Worm (Caenorhabditis elegans) whole organism, L3 larva: ENCODE measurements around the gene F46H5.3.

Experiments used
- R02D3.7 ChIP-seq: fragments of 150-350 bp; optimal IDR thresholded peaks from 2 replicates; lab custom pipeline; 2014; ENCODE audit warnings: missing biosample characterization, missing genetic modification characterization
- ama-1 ChIP-seq: fragments of 150-350 bp; optimal IDR thresholded peaks from 2 replicates; lab custom pipeline; 2018
- ceh-82 ChIP-seq: fragments of 150-350 bp; optimal IDR thresholded peaks from 2 replicates; lab custom pipeline; 2014; ENCODE audit warnings: missing biosample characterization, missing genetic modification characterization
- elt-3 ChIP-seq, 3 experiments: fragments of 150-350 bp in 1 of 3; sonication (generic microtip) in 2 of 3; optimal IDR thresholded peaks; 2 replicates in 2 of 3; 4 replicates in 1 of 3; lab custom pipeline; 2014 to 2017; ENCODE audit warnings: missing biosample characterization in 3 of 3, missing genetic modification characterization in 3 of 3
- fkh-10 ChIP-seq: sonication (generic microtip); optimal IDR thresholded peaks from 2 replicates; lab custom pipeline; 2017; ENCODE audit warnings: missing biosample characterization, missing genetic modification reagents, missing genetic modification characterization
- jun-1 ChIP-seq: fragments of 150-350 bp; optimal IDR thresholded peaks from 2 replicates; lab custom pipeline; 2014; ENCODE audit warnings: missing biosample characterization, missing genetic modification reagents, missing genetic modification characterization
- nhr-23 ChIP-seq: fragments of 150-350 bp; optimal IDR thresholded peaks from 2 replicates; lab custom pipeline; 2014; ENCODE audit warnings: missing biosample characterization, missing genetic modification reagents, missing genetic modification characterization
- nhr-237 ChIP-seq: fragments of 150-350 bp; optimal IDR thresholded peaks from 2 replicates; lab custom pipeline; 2014; ENCODE audit warnings: missing biosample characterization, missing genetic modification characterization
- nhr-25 ChIP-seq: sonication (generic microtip); optimal IDR thresholded peaks from 2 replicates; lab custom pipeline; 2017; ENCODE audit warnings: missing biosample characterization, missing genetic modification characterization
- pha-4 ChIP-seq: fragments of 150-350 bp; optimal IDR thresholded peaks from 2 replicates; lab custom pipeline; 2014; ENCODE audit warnings: missing biosample characterization, missing genetic modification reagents, missing genetic modification characterization
- ztf-11 ChIP-seq: fragments of 150-350 bp; optimal IDR thresholded peaks from 2 replicates; lab custom pipeline; 2014; ENCODE audit warnings: missing biosample characterization, missing genetic modification characterization

DNA sequence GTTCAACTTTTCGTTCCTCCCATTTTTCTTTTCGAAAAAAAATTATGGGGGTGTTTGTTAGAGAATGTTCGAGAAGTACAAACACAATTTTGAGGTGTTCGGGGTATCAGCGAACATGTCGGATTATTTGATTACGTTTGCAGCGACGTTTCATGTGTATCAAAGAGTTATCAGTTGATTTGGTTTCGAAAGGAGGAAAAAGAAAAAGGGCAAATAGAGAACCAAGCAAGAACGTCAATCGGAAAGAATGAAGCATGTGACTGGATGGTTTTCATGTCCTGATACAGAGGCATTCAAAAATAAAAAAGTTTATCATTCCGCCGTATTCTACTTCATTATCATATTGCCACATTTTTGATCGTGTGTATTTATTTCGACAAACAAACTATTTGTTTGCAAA, 6.3 kb upstream of the F46H5.3 start:
- TF ChIP-seq R02D3.7 (no peak), nhr-237 (tag; lab: Kevin White, UChicago) (no peak), fkh-10 (GFP tag; lab: Kevin White, UChicago) (no peak), pha-4 (tag; lab: Kevin White, UChicago) (peak; percentile 87), ama-1 (lab: Kevin White, UChicago) (no peak), nhr-23 (no peak), ztf-11 (tag; lab: Kevin White, UChicago) (no peak), ceh-82 (tag; lab: Kevin White, UChicago) (no peak), jun-1 (tag; lab: Kevin White, UChicago) (peak; percentile 56), elt-3 (tag; optimal IDR thresholded peaks at IDR 0.05; lab: Kevin White, UChicago) (no peak), nhr-25 (tag; lab: Kevin White, UChicago) (no peak)
